Fruit fly (Drosophila melanogaster) whole organism, pupa: Measurements from ENCODE around the gene CG6283.

ENCODE experiments used
- CG10348 ChIP-seq: fragments of 200-800 bp; sonication (Bioruptor generic); IDR thresholded peaks from 2 replicates; pipeline ENCODE4 v1.3.6; 2022; ENCODE audit warnings: missing biosample characterization, missing genetic modification characterization
- CG15710 ChIP-seq: fragments of 200-800 bp; sonication (Bioruptor generic); optimal IDR thresholded peaks from 2 replicates; lab custom pipeline; 2018; ENCODE audit warnings: missing biosample characterization, mild to moderate bottlenecking, missing genetic modification characterization, moderate library complexity
- CG34367 ChIP-seq: fragments of 200-800 bp; sonication (Bioruptor generic); optimal IDR thresholded peaks from 2 replicates; lab custom pipeline; 2018; ENCODE audit warnings: missing biosample characterization, mild to moderate bottlenecking, missing genetic modification characterization
- CG4496 ChIP-seq: fragments of 200-800 bp; sonication (Bioruptor generic); IDR thresholded peaks from 3 replicates; pipeline ENCODE4 v1.3.6; 2022; ENCODE audit warnings: missing biosample characterization, missing genetic modification characterization
- CG8159 ChIP-seq: fragments of 200-800 bp; sonication (Bioruptor generic); optimal IDR thresholded peaks from 3 replicates; lab custom pipeline; 2018; ENCODE audit warnings: missing biosample characterization, mild to moderate bottlenecking, missing genetic modification characterization, moderate library complexity
- CG9948 ChIP-seq: fragments of 200-800 bp; sonication (Bioruptor generic); optimal IDR thresholded peaks from 2 replicates; lab custom pipeline; 2018; ENCODE audit warnings: missing biosample characterization, mild to moderate bottlenecking, missing genetic modification characterization, moderate library complexity
- D1 ChIP-seq: fragments of 200-800 bp; sonication (Bioruptor generic); optimal IDR thresholded peaks from 2 replicates; lab custom pipeline; 2018; ENCODE audit warnings: missing biosample characterization, mild to moderate bottlenecking, missing genetic modification characterization, moderate library complexity
- EcR ChIP-seq: fragments of 200-800 bp; sonication (Bioruptor generic); optimal IDR thresholded peaks from 3 replicates; lab custom pipeline; 2019; ENCODE audit warnings: missing biosample characterization, missing genetic modification characterization, mild to moderate bottlenecking, moderate library complexity, missing genetic modification reagents
- Pif1B ChIP-seq: fragments of 200-800 bp; sonication (Bioruptor generic); optimal IDR thresholded peaks from 3 replicates; lab custom pipeline; 2016; ENCODE audit warnings: missing biosample characterization, missing genetic modification characterization
- fd96Ca ChIP-seq: fragments of 200-800 bp; sonication (Bioruptor generic); IDR thresholded peaks from 3 replicates; pipeline ENCODE4 v1.3.6; 2022; ENCODE audit warnings: missing biosample characterization, missing genetic modification characterization
- rn ChIP-seq: fragments of 200-800 bp; sonication (Bioruptor generic); IDR thresholded peaks from 2 replicates; pipeline ENCODE4 v1.3.6; 2022; ENCODE audit warnings: missing biosample characterization, missing genetic modification characterization

- TF ChIP-seq CG4496, result no peak
- no peak for TF ChIP-seq EcR (GFP tag; lab: Kevin White, UChicago)
- TF ChIP-seq D1 (tag; lab: Kevin White, UChicago), result no peak
- TF ChIP-seq rn (GFP tag; lab: Robert Waterston, UW), result no peak
- TF ChIP-seq CG8159 (tag; lab: Kevin White, UChicago), result no peak
- TF ChIP-seq CG15710 (tag; lab: Kevin White, UChicago), result no peak
- no peak for TF ChIP-seq CG10348
- no peak for TF ChIP-seq fd96Ca (GFP tag; lab: Robert Waterston, UW)
- no peak for TF ChIP-seq CG34367 (tag; lab: Kevin White, UChicago)
- TF ChIP-seq Pif1B (GFP tag; lab: Kevin White, UChicago), result no peak
- TF ChIP-seq CG9948 (tag; lab: Kevin White, UChicago), result no peak
These were observed 27.5 kb upstream of the CG6283 start, which contains the start of gene TwdlT for dm6 chr3R:27048561-27049270.
